Fruit fly (Drosophila melanogaster) whole organism, embryonic: ENCODE results near the gene CG34125.
A peak's percentile ranks its signal among the peaks of the same experiment; 100 is the strongest.

ENCODE experiments used
- ATbp ChIP-seq: fragments of 200-800 bp; sonication (Bioruptor generic); optimal IDR thresholded peaks from 2 replicates; lab custom pipeline; 2017; ENCODE audit warnings: missing biosample characterization, mild to moderate bottlenecking, missing genetic modification characterization, missing genetic modification reagents
- CG10366 ChIP-seq: fragments of 200-800 bp; sonication (Bioruptor generic); IDR thresholded peaks from 2 replicates; pipeline ENCODE4 v1.3.6; 2022; ENCODE audit warnings: missing biosample characterization, missing genetic modification characterization
- CG10543 ChIP-seq: fragments of 200-800 bp; sonication (Bioruptor generic); optimal IDR thresholded peaks from 3 replicates; lab custom pipeline; 2017; ENCODE audit warnings: missing biosample characterization, mild to moderate bottlenecking, missing genetic modification characterization, moderate library complexity
- CG11504 ChIP-seq: fragments of 200-800 bp; sonication (Bioruptor generic); optimal IDR thresholded peaks from 3 replicates; lab custom pipeline; 2019; ENCODE audit warnings: missing biosample characterization, mild to moderate bottlenecking, missing genetic modification characterization, moderate library complexity
- CG12769 ChIP-seq: fragments of 200-800 bp; sonication (Bioruptor generic); optimal IDR thresholded peaks from 2 replicates; lab custom pipeline; 2019; ENCODE audit warnings: missing biosample characterization, mild to moderate bottlenecking, missing genetic modification characterization, moderate library complexity
- CG13296 ChIP-seq: fragments of 200-800 bp; sonication (Bioruptor generic); optimal IDR thresholded peaks from 3 replicates; lab custom pipeline; 2018; ENCODE audit warnings: missing biosample characterization, mild to moderate bottlenecking, missing genetic modification characterization
- CG15479 ChIP-seq: fragments of 200-800 bp; sonication (Bioruptor generic); optimal IDR thresholded peaks from 3 replicates; lab custom pipeline; 2019; ENCODE audit warnings: missing biosample characterization, mild to moderate bottlenecking, missing genetic modification characterization, moderate library complexity
- CG15601 ChIP-seq: fragments of 200-800 bp; sonication (Bioruptor generic); optimal IDR thresholded peaks from 3 replicates; lab custom pipeline; 2019; ENCODE audit warnings: missing biosample characterization, mild to moderate bottlenecking, missing genetic modification characterization, moderate library complexity
- CG17385 ChIP-seq: fragments of 200-800 bp; sonication (Bioruptor generic); optimal IDR thresholded peaks from 3 replicates; lab custom pipeline; 2018; ENCODE audit warnings: missing biosample characterization, mild to moderate bottlenecking, missing genetic modification characterization
- CG3163 ChIP-seq: fragments of 200-800 bp; sonication (Bioruptor generic); optimal IDR thresholded peaks from 3 replicates; lab custom pipeline; 2016; ENCODE audit warnings: missing biosample characterization, missing genetic modification characterization
- CG32532 ChIP-seq: fragments of 200-800 bp; sonication (Bioruptor generic); IDR thresholded peaks from 2 replicates; pipeline ENCODE4 v1.3.6; 2022; ENCODE audit warnings: missing biosample characterization, missing genetic modification characterization
- CkIIα-i1 ChIP-seq: fragments of 200-800 bp; sonication (Bioruptor generic); IDR thresholded peaks from 2 replicates; pipeline ENCODE4 v1.3.6; 2022; ENCODE audit warnings: missing biosample characterization, missing genetic modification characterization
- Deaf1 ChIP-seq: fragments of 200-800 bp; optimal IDR thresholded peaks from 3 replicates; lab custom pipeline; 2019; ENCODE audit warnings: missing biosample characterization, mild to moderate bottlenecking, missing genetic modification characterization, moderate library complexity
- Dip2 ChIP-seq: fragments of 200-800 bp; sonication (Bioruptor generic); IDR thresholded peaks from 2 replicates; pipeline ENCODE4 v1.3.6; 2022; ENCODE audit warnings: missing biosample characterization, missing genetic modification characterization
- Ets65A ChIP-seq: fragments of 200-800 bp; sonication (Bioruptor generic); peaks from one replicate; lab custom pipeline; 2016; ENCODE audit warnings: missing biosample characterization, missing genetic modification characterization
- Jarid2 ChIP-seq: fragments of 200-800 bp; sonication (Bioruptor generic); optimal IDR thresholded peaks from 3 replicates; lab custom pipeline; 2017; ENCODE audit warnings: mild to moderate bottlenecking, missing biosample characterization, missing genetic modification reagents, missing genetic modification characterization
- Med ChIP-seq: fragments of 200-800 bp; sonication (Bioruptor generic); peaks from one replicate; lab custom pipeline; 2016; ENCODE audit warnings: missing biosample characterization, missing genetic modification characterization, mild to moderate bottlenecking, inconsistent platforms, moderate library complexity
- Mrtf ChIP-seq: fragments of 200-800 bp; sonication (Bioruptor generic); IDR thresholded peaks from 3 replicates; pipeline ENCODE4 v1.3.6; 2022; ENCODE audit warnings: missing biosample characterization, missing genetic modification characterization
- Pdp1 ChIP-seq, 2 experiments: fragments of 200-800 bp; sonication (Bioruptor generic); optimal IDR thresholded peaks; 3 replicates each; lab custom pipeline; 2016; ENCODE audit warnings: missing biosample characterization in 2 of 2, missing genetic modification characterization in 2 of 2, mild to moderate bottlenecking in 1 of 2, moderate library complexity in 1 of 2
- Poxn ChIP-seq: fragments of 200-800 bp; sonication (Bioruptor generic); IDR thresholded peaks from 2 replicates; pipeline ENCODE4 v1.3.6; 2022; ENCODE audit warnings: missing biosample characterization, missing genetic modification characterization
- Scr ChIP-seq: fragments of 200-800 bp; sonication (Bioruptor generic); IDR thresholded peaks from 2 replicates; pipeline ENCODE4 v1.3.6; 2022; ENCODE audit warnings: missing biosample characterization, missing genetic modification characterization; ENCODE audit not compliant: partially characterized antibody
- Stat92E ChIP-seq, 3 experiments: fragments of >200 bp in 2 of 3; fragments of 200-800 bp in 1 of 3; sonication (Bioruptor generic) in 1 of 3; optimal IDR thresholded peaks; 2 replicates each; lab custom pipeline; 2017 to 2019; ENCODE audit warnings: missing biosample characterization in 3 of 3, missing genetic modification characterization in 3 of 3, mild to moderate bottlenecking in 1 of 3, moderate library complexity in 1 of 3
- Trl ChIP-seq, 3 experiments: fragments of >200 bp in 2 of 3; fragments of 200-800 bp in 1 of 3; sonication (Bioruptor generic) in 1 of 3; optimal IDR thresholded peaks; 2 replicates in 1 of 3; 3 replicates in 2 of 3; lab custom pipeline; 2016 to 2017; ENCODE audit warnings: missing biosample characterization in 1 of 3, missing genetic modification characterization in 1 of 3
- chinmo ChIP-seq: fragments of 200-800 bp; sonication (Bioruptor generic); IDR thresholded peaks from 4 replicates; pipeline ENCODE4 v1.3.6; 2022; ENCODE audit warnings: missing biosample characterization, missing genetic modification characterization; ENCODE audit not compliant: partially characterized antibody
- chm ChIP-seq: fragments of 200-800 bp; sonication (Bioruptor generic); IDR thresholded peaks from 2 replicates; pipeline ENCODE4 v1.3.6; 2022; ENCODE audit warnings: missing biosample characterization, missing genetic modification characterization
- eve ChIP-seq, 2 experiments: fragments of >200 bp; optimal IDR thresholded peaks; 2 replicates each; lab custom pipeline; 2017; ENCODE audit warnings: missing biosample characterization in 2 of 2, missing genetic modification characterization in 2 of 2
- grn ChIP-seq: fragments of 200-800 bp; sonication (Bioruptor generic); optimal IDR thresholded peaks from 3 replicates; lab custom pipeline; 2017; ENCODE audit warnings: missing biosample characterization, missing genetic modification characterization
- gro ChIP-seq: fragments of 200-800 bp; sonication (Bioruptor generic); optimal IDR thresholded peaks from 2 replicates; lab custom pipeline; 2016; ENCODE audit warnings: missing biosample characterization, missing genetic modification characterization
- lov ChIP-seq, 2 experiments: fragments of 200-800 bp in 1 of 2; fragments of >200 bp in 1 of 2; sonication (Bioruptor generic) in 1 of 2; IDR thresholded peaks in 1 of 2; optimal IDR thresholded peaks in 1 of 2; 2 replicates in 1 of 2; 3 replicates in 1 of 2; pipeline versions ENCODE4 v1.3.6 to Lab custom; 2017 to 2022; ENCODE audit warnings: missing biosample characterization in 1 of 2, missing genetic modification characterization in 1 of 2
- mirr ChIP-seq: fragments of 200-800 bp; sonication (Bioruptor generic); optimal IDR thresholded peaks from 3 replicates; lab custom pipeline; 2018; ENCODE audit warnings: missing biosample characterization, mild to moderate bottlenecking, missing genetic modification characterization
- onecut ChIP-seq: fragments of 200-800 bp; sonication (Bioruptor generic); IDR thresholded peaks from 2 replicates; pipeline ENCODE4 v1.3.6; 2022; ENCODE audit warnings: missing biosample characterization, missing genetic modification characterization
- scrt ChIP-seq: fragments of 200-800 bp; sonication (Bioruptor generic); optimal IDR thresholded peaks from 2 replicates; lab custom pipeline; 2018; ENCODE audit warnings: missing biosample characterization, mild to moderate bottlenecking, missing genetic modification characterization, moderate library complexity
- sd ChIP-seq: fragments of 200-800 bp; sonication (Bioruptor generic); optimal IDR thresholded peaks from 3 replicates; lab custom pipeline; 2018; ENCODE audit warnings: missing biosample characterization, mild to moderate bottlenecking, missing genetic modification characterization, moderate library complexity
- sens ChIP-seq: fragments of 200-800 bp; sonication (Bioruptor generic); peaks from one replicate; lab custom pipeline; 2016; ENCODE audit warnings: missing biosample characterization, missing genetic modification characterization
- usp ChIP-seq: fragments of >200 bp; optimal IDR thresholded peaks from 2 replicates; lab custom pipeline; 2017; ENCODE audit warnings: missing biosample characterization, missing genetic modification characterization
- wek ChIP-seq: fragments of 200-800 bp; sonication (Bioruptor generic); optimal IDR thresholded peaks from 3 replicates; lab custom pipeline; 2018; ENCODE audit warnings: missing biosample characterization, mild to moderate bottlenecking, missing genetic modification characterization, moderate library complexity

The CG34125 gene

dm6 chr2L:4981278-4981966, 15.9 kb downstream of the CG34125 start, which contains the start of the genes CG8892 and CG34126 (continued):
- TF ChIP-seq gro (peak; percentile 95), usp (no peak), Dip2 (GFP tag; lab: Robert Waterston, UW) (peak; percentile 71), chm (GFP tag; lab: Robert Waterston, UW) (peak; percentile 92), ATbp (GFP tag; lab: Kevin White, UChicago) (peak; percentile 90), Mrtf (GFP tag; lab: Robert Waterston, UW) (peak; percentile 96), CkIIα-i1 (GFP tag; lab: Robert Waterston, UW) (peak; percentile 83; the same call in 1 of the 2 replicates), CG15601 (tag; lab: Kevin White, UChicago) (peak; percentile 94), Stat92E (GFP tag; optimal IDR thresholded peaks at IDR 0.05; lab: Kevin White, UChicago) (peak in 1 of 3 experiments; percentile 76), mirr (GFP tag; lab: Kevin White, UChicago) (peak; percentile 95)

- peak; percentile 60 for TF ChIP-seq onecut (GFP tag; lab: Robert Waterston, UW)
- no peak for TF ChIP-seq lov (optimal IDR thresholded peaks at IDR 0.05; lab: Kevin White, UChicago)
- TF ChIP-seq lov (GFP tag; IDR thresholded peaks at IDR 0.05; lab: Robert Waterston, UW), result 0 out of 3 replicates have a peak, but pooled peaks have one; percentile 42
- TF ChIP-seq sens (GFP tag; lab: Kevin White, UChicago), result peak; percentile 61
- peak; percentile 58 for TF ChIP-seq scrt (GFP tag; lab: Kevin White, UChicago)
- TF ChIP-seq Med (GFP tag; lab: Kevin White, UChicago), result peak; percentile 78
- peak; percentile 88 for TF ChIP-seq Ets65A (GFP tag; lab: Kevin White, UChicago)
- TF ChIP-seq CG11504 (tag; lab: Kevin White, UChicago), result no peak
- TF ChIP-seq eve (GFP tag; optimal IDR thresholded peaks at IDR 0.05; lab: Kevin White, UChicago), result no peak
These were observed 16.7 kb downstream of the CG34125 start for dm6 chr2L:4982098-4982646.

DNA sequence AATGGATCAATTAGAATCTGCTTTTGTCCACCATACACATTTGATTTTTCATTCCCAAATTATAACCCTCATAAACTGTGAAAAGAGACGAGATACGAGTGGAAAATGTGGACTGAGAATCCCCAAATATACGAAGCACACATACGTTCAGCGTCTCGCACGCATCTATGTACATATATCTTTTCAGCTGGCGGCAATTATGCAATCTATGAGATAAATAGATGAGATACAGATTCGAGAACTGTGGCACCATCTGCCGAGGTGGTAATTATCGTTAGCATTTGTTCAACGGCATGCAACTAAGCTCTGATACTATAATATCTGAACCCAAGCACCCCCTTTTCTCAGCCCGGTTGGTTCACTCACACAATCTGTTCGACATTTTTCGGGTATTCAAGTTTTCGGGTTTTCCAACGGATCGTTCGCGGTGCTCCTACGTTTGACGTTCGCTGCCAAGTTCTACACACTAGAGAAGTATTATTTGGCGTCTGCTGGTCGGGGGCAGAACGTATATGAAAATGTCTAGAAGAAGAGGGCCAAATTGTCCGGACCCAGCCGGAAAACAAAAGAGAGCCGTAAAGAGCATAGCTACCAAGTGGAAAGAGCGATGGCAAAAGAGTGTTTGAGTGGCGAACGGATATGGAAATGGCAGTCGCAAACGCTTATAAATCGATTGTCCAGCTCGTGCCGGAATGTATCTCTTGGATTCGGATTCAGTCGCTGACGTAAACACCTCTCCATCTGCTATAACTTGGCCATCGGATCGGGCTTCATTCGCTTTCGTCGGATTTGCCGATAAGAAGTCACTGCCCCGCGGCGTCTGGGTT, 29.8 kb downstream of the CG34125 start:
- TF ChIP-seq Med (GFP tag; lab: Kevin White, UChicago), result peak; percentile 73
- no peak for TF ChIP-seq grn (GFP tag; lab: Kevin White, UChicago)
- TF ChIP-seq chinmo (GFP tag; lab: Robert Waterston, UW), result 0 out of 4 replicates have a peak, but pooled peaks have one; percentile 28
- no peak for TF ChIP-seq CG10366 (GFP tag; lab: Robert Waterston, UW)
- peak; percentile 33 for TF ChIP-seq CG10543 (GFP tag; lab: Kevin White, UChicago)
- TF ChIP-seq CG13296 (GFP tag; lab: Kevin White, UChicago), result peak; percentile 11
- TF ChIP-seq Trl (optimal IDR thresholded peaks at IDR 0.05; lab: Kevin White, UChicago), result peak; percentile 52 to 77
- TF ChIP-seq Trl (GFP tag; optimal IDR thresholded peaks at IDR 0.05; lab: Kevin White, UChicago), result no peak
- peak; percentile 86 for TF ChIP-seq sd (tag; lab: Kevin White, UChicago)
- peak; percentile 35 for TF ChIP-seq CG15479 (GFP tag; lab: Kevin White, UChicago)
- no peak for TF ChIP-seq wek (GFP tag; lab: Kevin White, UChicago)
- peak; percentile 22; the same call in 1 of the 2 replicates for TF ChIP-seq Scr (GFP tag; lab: Robert Waterston, UW)
- TF ChIP-seq Poxn (GFP tag; lab: Robert Waterston, UW), result no peak
- peak; percentile 34 for TF ChIP-seq CG17385 (GFP tag; lab: Kevin White, UChicago)
- peak; percentile 11; the same call in 1 of the 2 replicates for TF ChIP-seq CG32532 (GFP tag; lab: Robert Waterston, UW)
- TF ChIP-seq CG3163 (GFP tag; lab: Kevin White, UChicago), result peak; percentile 93
- peak in 1 of 2 experiments; percentile 95 for TF ChIP-seq Pdp1 (GFP tag; optimal IDR thresholded peaks at IDR 0.05; lab: Kevin White, UChicago)
- peak; percentile 71 for TF ChIP-seq Deaf1 (tag; lab: Kevin White, UChicago)
- TF ChIP-seq CG12769 (tag; lab: Kevin White, UChicago), result peak; percentile 66
- TF ChIP-seq Jarid2, result no peak
- TF ChIP-seq sens (GFP tag; lab: Kevin White, UChicago), result peak; percentile 50
